Worm (Caenorhabditis elegans) whole organism, L1 larva: Measurements from ENCODE around the gene K02E10.7.
A peak's percentile ranks its signal among the peaks of the same experiment; 100 is the strongest.

Experiments used
- ama-1 ChIP-seq: fragments of 150-350 bp; optimal IDR thresholded peaks from 2 replicates; lab custom pipeline; 2014
- dsc-1 ChIP-seq: sonication (generic microtip); optimal IDR thresholded peaks from 2 replicates; lab custom pipeline; 2016; ENCODE audit warnings: mild to moderate bottlenecking, missing genetic modification characterization, missing compliant biosample characterization
- efl-1 ChIP-seq, 4 experiments: fragments of 150-350 bp; optimal IDR thresholded peaks in 3 of 4; peaks in 1 of 4; 1 replicate in 1 of 4; 2 replicates in 3 of 4; lab custom pipeline; 2014; ENCODE audit warnings: missing biosample characterization in 2 of 4, missing genetic modification characterization in 2 of 4, missing genetic modification reagents in 2 of 4
- elt-2 ChIP-seq: sonication (generic microtip); optimal IDR thresholded peaks from 2 replicates; lab custom pipeline; 2016; ENCODE audit warnings: missing genetic modification characterization, mild to moderate bottlenecking, inconsistent platforms, missing compliant biosample characterization, missing genetic modification reagents
- hlh-4 ChIP-seq: sonication (generic microtip); optimal IDR thresholded peaks from 2 replicates; lab custom pipeline; 2016; ENCODE audit warnings: mild to moderate bottlenecking, missing genetic modification characterization, missing compliant biosample characterization
- lin-14 ChIP-seq: fragments of 200-800 bp; sonication (Bioruptor generic); optimal IDR thresholded peaks from 2 replicates; lab custom pipeline; 2018; ENCODE audit warnings: mild to moderate bottlenecking, missing genetic modification characterization, moderate library complexity, missing compliant biosample characterization
- lir-3 ChIP-seq: sonication (generic microtip); optimal IDR thresholded peaks from 2 replicates; lab custom pipeline; 2016; ENCODE audit warnings: mild to moderate bottlenecking, missing genetic modification characterization, moderate library complexity, missing compliant biosample characterization; ENCODE audit not compliant: poor library complexity
- mef-2 ChIP-seq: fragments of 150-350 bp; optimal IDR thresholded peaks from 2 replicates; lab custom pipeline; 2014; ENCODE audit warnings: missing biosample characterization, missing genetic modification characterization
- nhr-237 ChIP-seq: fragments of 150-350 bp; optimal IDR thresholded peaks from 2 replicates; lab custom pipeline; 2014; ENCODE audit warnings: missing biosample characterization, missing genetic modification characterization
- nhr-71 ChIP-seq: sonication (generic microtip); optimal IDR thresholded peaks from 2 replicates; lab custom pipeline; 2016; ENCODE audit warnings: mild to moderate bottlenecking, missing genetic modification characterization, moderate library complexity, missing compliant biosample characterization
- rnt-1 ChIP-seq: sonication (generic microtip); optimal IDR thresholded peaks from 2 replicates; lab custom pipeline; 2016; ENCODE audit warnings: mild to moderate bottlenecking, missing genetic modification characterization, moderate library complexity, missing compliant biosample characterization
- snu-23 ChIP-seq: sonication (generic microtip); optimal IDR thresholded peaks from 2 replicates; lab custom pipeline; 2016; ENCODE audit warnings: missing genetic modification characterization, missing compliant biosample characterization
- ztf-4 ChIP-seq: fragments of 150-350 bp; optimal IDR thresholded peaks from 2 replicates; lab custom pipeline; 2014; ENCODE audit warnings: missing biosample characterization, missing genetic modification characterization

K02E10.7 gene

ce11 chrX:2452716-2453115 lies 55.6 kb downstream of the K02E10.7 start:
- TF ChIP-seq efl-1 (optimal IDR thresholded peaks at IDR 0.05; lab: Kevin White, UChicago) (no peak), efl-1 (GFP tag; optimal IDR thresholded peaks at IDR 0.05 in 1 of 2; lab: Kevin White, UChicago) (peak in 1 of 2 experiments; percentile 34), dsc-1 (no peak), nhr-71 (tag; lab: Kevin White, UChicago) (no peak)

ce11 chrX:2452297-2452696 lies 56.1 kb downstream of the K02E10.7 start:
- TF ChIP-seq ztf-4 (tag; lab: Kevin White, UChicago) = no peak
- TF ChIP-seq rnt-1 = peak; percentile 53
- TF ChIP-seq elt-2 (tag; lab: Kevin White, UChicago) = no peak
- TF ChIP-seq ama-1 = no peak
- peak; percentile 24 for TF ChIP-seq nhr-71 (tag; lab: Kevin White, UChicago)
- TF ChIP-seq hlh-4 (tag; lab: Kevin White, UChicago) = no peak
- TF ChIP-seq nhr-237 (tag; lab: Kevin White, UChicago) = no peak
- TF ChIP-seq lin-14 (GFP tag; lab: Kevin White, UChicago) = peak; percentile 29
- no peak for TF ChIP-seq snu-23 (GFP tag; lab: Kevin White, UChicago)
- no peak for TF ChIP-seq lir-3 (tag; lab: Kevin White, UChicago)
- TF ChIP-seq, all 84 proteins: peak for 3

ce11 chrX:2450994-2451393 lies 57.4 kb downstream of the K02E10.7 start:
- TF ChIP-seq mef-2 (tag; lab: Kevin White, UChicago) (no peak), lin-14 (GFP tag; lab: Kevin White, UChicago) (peak; percentile 12)
